Worm (Caenorhabditis elegans): ENCODE measurements around the gene ZK637.4.

ZK637.4 gene

DNA sequence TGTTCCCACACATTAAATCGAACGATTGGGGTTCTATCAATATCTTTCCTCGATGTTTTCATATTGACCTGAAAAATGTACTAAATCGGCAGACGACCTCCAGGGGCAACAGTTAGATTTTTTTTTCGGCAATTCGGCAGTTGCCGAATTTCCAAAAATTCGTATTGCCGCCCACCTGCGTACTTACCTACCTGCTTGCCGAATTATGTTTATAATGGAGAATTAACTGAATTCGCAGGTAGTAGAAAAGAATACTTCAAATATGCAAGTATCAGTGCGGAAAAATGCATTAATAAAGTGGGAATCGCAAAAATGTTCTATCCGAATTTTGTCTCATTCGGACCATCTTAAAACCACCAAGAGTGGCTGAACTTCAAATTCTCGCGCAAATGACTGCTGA is 23.9 kb upstream of the ZK637.4 start:
- TF ChIP-seq lin-39 (tag; optimal IDR thresholded peaks at IDR 0.05) = no peak
- no peak for TF ChIP-seq nhr-90 (tag; optimal IDR thresholded peaks at IDR 0.05; ENCODE audit: poor library complexity)
- TF ChIP-seq ces-1 (GFP tag; optimal IDR thresholded peaks at IDR 0.05) = no peak
- no peak for TF ChIP-seq skn-1 (tag; optimal IDR thresholded peaks at IDR 0.05)

DNA sequence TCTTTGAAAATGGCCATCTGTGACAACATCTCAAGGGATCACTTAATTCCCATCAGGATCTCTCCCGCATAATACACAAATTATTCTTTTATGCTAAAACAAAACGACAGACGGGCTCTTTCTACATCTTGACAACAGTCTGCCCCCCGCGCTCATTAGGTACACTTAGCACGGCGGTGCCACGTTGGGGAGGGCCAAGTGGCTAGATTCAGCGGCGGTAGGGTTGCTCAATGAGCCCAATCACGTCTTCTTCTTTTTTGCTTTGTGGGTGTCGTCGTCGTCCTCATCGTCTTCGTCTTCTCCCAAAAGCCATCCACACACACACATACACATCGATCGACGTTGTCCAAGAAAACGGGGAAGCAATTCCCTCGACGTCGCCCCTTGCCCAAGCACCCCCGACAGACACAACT is 20.5 kb upstream of the ZK637.4 start:
- TF ChIP-seq nhr-77 (tag; optimal IDR thresholded peaks at IDR 0.05) (no peak), nhr-76 (tag; optimal IDR thresholded peaks at IDR 0.05) (no peak), lin-35 (GFP tag; optimal IDR thresholded peaks at IDR 0.05) (peak in 1 of 2 experiments; percentile 8), swsn-7 (tag; optimal IDR thresholded peaks at IDR 0.05) (peak; percentile 39), ceh-82 (tag; optimal IDR thresholded peaks at IDR 0.05) (peak in 1 of 3 experiments; percentile 64), nhr-90 (tag; optimal IDR thresholded peaks at IDR 0.05; ENCODE audit: poor library complexity) (no peak), aly-2 (tag; optimal IDR thresholded peaks at IDR 0.05) (no peak), nhr-20 (tag; optimal IDR thresholded peaks at IDR 0.05) (no peak), ces-1 (GFP tag; optimal IDR thresholded peaks at IDR 0.05) (no peak), fos-1 (tag; optimal IDR thresholded peaks at IDR 0.05) (no peak), nhr-85 (tag) (peak; percentile 73), fkh-8 (tag; optimal IDR thresholded peaks at IDR 0.05) (no peak), fkh-4 (tag; optimal IDR thresholded peaks at IDR 0.05; ENCODE audit: borderline replicate concordance) (no peak), ets-5 (GFP tag; IDR thresholded peaks at IDR 0.05) (no peak), mdl-1 (tag; optimal IDR thresholded peaks at IDR 0.05) (no peak), mef-2 (tag; optimal IDR thresholded peaks at IDR 0.05) (no peak), tlp-1 (tag; optimal IDR thresholded peaks at IDR 0.05) (no peak), alr-1 (tag; optimal IDR thresholded peaks at IDR 0.05; ENCODE audit: borderline replicate concordance) (no peak), F16B12.6 (tag; optimal IDR thresholded peaks at IDR 0.05) (no peak), irx-1 (tag; optimal IDR thresholded peaks at IDR 0.05) (no peak), mab-9 (GFP tag; IDR thresholded peaks at IDR 0.05) (no peak), lin-14 (GFP tag; optimal IDR thresholded peaks at IDR 0.05) (peak; percentile 75), nhr-84 (tag; optimal IDR thresholded peaks at IDR 0.05) (no peak), aha-1 (tag; optimal IDR thresholded peaks at IDR 0.05) (no peak), ceh-88 (GFP tag; IDR thresholded peaks at IDR 0.05) (no peak), ceh-8 (GFP tag; optimal IDR thresholded peaks at IDR 0.05) (no peak), nhr-47 (tag; optimal IDR thresholded peaks at IDR 0.05) (peak; percentile 11), grh-1 (GFP tag; IDR thresholded peaks at IDR 0.05) (no peak), tbx-2 (tag; optimal IDR thresholded peaks at IDR 0.05) (peak; percentile 32), C34B4.2 (tag; optimal IDR thresholded peaks at IDR 0.05) (no peak), unc-30 (tag; optimal IDR thresholded peaks at IDR 0.05) (no peak), egl-13 (tag; optimal IDR thresholded peaks at IDR 0.05) (no peak), dpl-1 (GFP tag; optimal IDR thresholded peaks at IDR 0.05) (no peak), vab-15 (tag; optimal IDR thresholded peaks at IDR 0.05) (no peak), sox-4 (tag; optimal IDR thresholded peaks at IDR 0.05) (no peak), ceh-63 (GFP tag; optimal IDR thresholded peaks at IDR 0.05) (peak; percentile 28), efl-3 (GFP tag; optimal IDR thresholded peaks at IDR 0.05) (no peak), elt-3 (tag; optimal IDR thresholded peaks at IDR 0.05) (no peak), ceh-90 (tag; optimal IDR thresholded peaks at IDR 0.05) (no peak), Y116A8C.19 (tag; optimal IDR thresholded peaks at IDR 0.05; ENCODE audit: borderline replicate concordance) (no peak), pag-3 (tag; optimal IDR thresholded peaks at IDR 0.05; ENCODE audit: borderline replicate concordance, insufficient read depth) (no peak), ama-1 (optimal IDR thresholded peaks at IDR 0.05) (no peak), pqm-1 (tag; optimal IDR thresholded peaks at IDR 0.05) (no peak), unc-86 (tag; optimal IDR thresholded peaks at IDR 0.05) (no peak), snpc-4 (tag; optimal IDR thresholded peaks at IDR 0.05) (no peak), dsc-1 (tag; optimal IDR thresholded peaks at IDR 0.05) (no peak), nhr-12 (tag; optimal IDR thresholded peaks at IDR 0.05) (no peak), ztf-4 (tag; optimal IDR thresholded peaks at IDR 0.05) (no peak), skn-1 (tag; optimal IDR thresholded peaks at IDR 0.05) (no peak), unc-62 (GFP tag; optimal IDR thresholded peaks at IDR 0.05) (no peak)

All from whole organism, L1 larva.